Worm (Caenorhabditis elegans) whole organism, L2 larva: Measurements from ENCODE around the gene Y38H6A.5.

ENCODE experiments used
- R02D3.7 ChIP-seq: fragments of 150-350 bp; optimal IDR thresholded peaks from 2 replicates; lab custom pipeline; 2014; ENCODE audit warnings: missing biosample characterization, missing genetic modification characterization
- nhr-12 ChIP-seq: fragments of 150-350 bp; optimal IDR thresholded peaks from 2 replicates; lab custom pipeline; 2014; ENCODE audit warnings: missing biosample characterization, missing genetic modification characterization
- snpc-4 ChIP-seq: fragments of 150-350 bp; optimal IDR thresholded peaks from 2 replicates; lab custom pipeline; 2014; ENCODE audit warnings: missing biosample characterization, missing genetic modification characterization

DNA sequence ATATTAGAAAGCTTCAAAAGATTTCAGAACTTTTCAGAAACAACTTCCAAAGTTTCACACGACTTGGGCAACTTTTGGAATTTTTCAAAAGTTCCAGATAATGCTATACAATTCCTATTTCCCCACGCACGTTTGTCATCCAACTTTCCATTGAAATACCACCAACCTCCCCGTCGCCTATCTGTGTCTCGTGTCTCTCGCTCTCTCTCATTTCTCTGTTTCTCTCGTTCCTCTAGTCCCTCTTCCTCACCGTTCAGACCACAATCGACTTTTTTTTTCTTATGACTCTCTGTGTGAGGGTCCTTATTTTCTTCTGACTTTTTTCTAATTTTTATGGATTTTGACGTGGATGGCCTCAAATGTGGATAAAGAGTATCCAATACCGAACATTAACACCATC is 45.2 kb upstream of the Y38H6A.5 start, which contains the start of gene K02E2.6:
- TF ChIP-seq snpc-4 (no peak), nhr-12 (tag; lab: Kevin White, UChicago) (no peak), R02D3.7 (tag; lab: Kevin White, UChicago) (no peak)
